Fruit fly (Drosophila melanogaster) whole organism, pupa: Measurements from ENCODE around the gene prage.
A peak's percentile ranks its signal among the peaks of the same experiment; 100 is the strongest.

ENCODE experiments used
- CG10348 ChIP-seq: fragments of 200-800 bp; sonication (Bioruptor generic); IDR thresholded peaks from 2 replicates; pipeline ENCODE4 v1.3.6; 2022; ENCODE audit warnings: missing biosample characterization, missing genetic modification characterization
- CG12605 ChIP-seq: fragments of 200-800 bp; sonication (Bioruptor generic); IDR thresholded peaks from 2 replicates; pipeline ENCODE4 v1.3.6; 2022; ENCODE audit warnings: missing biosample characterization, missing genetic modification characterization
- CG13204 ChIP-seq: fragments of 200-800 bp; sonication (Bioruptor generic); optimal IDR thresholded peaks from 2 replicates; lab custom pipeline; 2018; ENCODE audit warnings: missing biosample characterization, mild to moderate bottlenecking, missing genetic modification characterization, moderate library complexity
- CG14655 ChIP-seq: fragments of 200-800 bp; sonication (Bioruptor generic); optimal IDR thresholded peaks from 3 replicates; lab custom pipeline; 2017; ENCODE audit warnings: mild to moderate bottlenecking, missing biosample characterization, missing genetic modification reagents, missing genetic modification characterization
- CG15710 ChIP-seq: fragments of 200-800 bp; sonication (Bioruptor generic); optimal IDR thresholded peaks from 2 replicates; lab custom pipeline; 2018; ENCODE audit warnings: missing biosample characterization, mild to moderate bottlenecking, missing genetic modification characterization, moderate library complexity
- CG17806 ChIP-seq: fragments of 200-800 bp; sonication (Bioruptor generic); optimal IDR thresholded peaks from 2 replicates; lab custom pipeline; 2018; ENCODE audit warnings: missing biosample characterization, mild to moderate bottlenecking, missing genetic modification characterization, moderate library complexity
- CG32121 ChIP-seq: fragments of 200-800 bp; sonication (Bioruptor generic); IDR thresholded peaks from 2 replicates; pipeline ENCODE4 v1.3.6; 2022; ENCODE audit warnings: missing biosample characterization, missing genetic modification characterization
- CG34367 ChIP-seq: fragments of 200-800 bp; sonication (Bioruptor generic); optimal IDR thresholded peaks from 2 replicates; lab custom pipeline; 2018; ENCODE audit warnings: missing biosample characterization, mild to moderate bottlenecking, missing genetic modification characterization
- CG4496 ChIP-seq: fragments of 200-800 bp; sonication (Bioruptor generic); IDR thresholded peaks from 3 replicates; pipeline ENCODE4 v1.3.6; 2022; ENCODE audit warnings: missing biosample characterization, missing genetic modification characterization
- CG8159 ChIP-seq: fragments of 200-800 bp; sonication (Bioruptor generic); optimal IDR thresholded peaks from 3 replicates; lab custom pipeline; 2018; ENCODE audit warnings: missing biosample characterization, mild to moderate bottlenecking, missing genetic modification characterization, moderate library complexity
- CG8301 ChIP-seq: fragments of 200-800 bp; sonication (Bioruptor generic); optimal IDR thresholded peaks from 2 replicates; lab custom pipeline; 2018; ENCODE audit warnings: missing biosample characterization, mild to moderate bottlenecking, missing genetic modification characterization
- CG9948 ChIP-seq: fragments of 200-800 bp; sonication (Bioruptor generic); optimal IDR thresholded peaks from 2 replicates; lab custom pipeline; 2018; ENCODE audit warnings: missing biosample characterization, mild to moderate bottlenecking, missing genetic modification characterization, moderate library complexity
- D1 ChIP-seq: fragments of 200-800 bp; sonication (Bioruptor generic); optimal IDR thresholded peaks from 2 replicates; lab custom pipeline; 2018; ENCODE audit warnings: missing biosample characterization, mild to moderate bottlenecking, missing genetic modification characterization, moderate library complexity
- EcR ChIP-seq: fragments of 200-800 bp; sonication (Bioruptor generic); optimal IDR thresholded peaks from 3 replicates; lab custom pipeline; 2019; ENCODE audit warnings: missing biosample characterization, missing genetic modification characterization, mild to moderate bottlenecking, moderate library complexity, missing genetic modification reagents
- Ets98B ChIP-seq: fragments of 200-800 bp; sonication (Bioruptor generic); IDR thresholded peaks from 2 replicates; pipeline ENCODE4 v1.3.6; 2022; ENCODE audit warnings: missing biosample characterization, missing genetic modification characterization
- Pif1A ChIP-seq: fragments of 200-800 bp; sonication (Bioruptor generic); optimal IDR thresholded peaks from 3 replicates; lab custom pipeline; 2016; ENCODE audit warnings: missing biosample characterization, missing genetic modification characterization
- Pif1B ChIP-seq: fragments of 200-800 bp; sonication (Bioruptor generic); optimal IDR thresholded peaks from 3 replicates; lab custom pipeline; 2016; ENCODE audit warnings: missing biosample characterization, missing genetic modification characterization
- Snoo ChIP-seq: fragments of 200-800 bp; sonication (Bioruptor generic); optimal IDR thresholded peaks from 3 replicates; lab custom pipeline; 2017; ENCODE audit warnings: missing biosample characterization, mild to moderate bottlenecking, missing genetic modification characterization, inconsistent platforms
- fd96Ca ChIP-seq: fragments of 200-800 bp; sonication (Bioruptor generic); IDR thresholded peaks from 3 replicates; pipeline ENCODE4 v1.3.6; 2022; ENCODE audit warnings: missing biosample characterization, missing genetic modification characterization
- gl ChIP-seq: fragments of 200-800 bp; sonication (Bioruptor generic); optimal IDR thresholded peaks from 2 replicates; lab custom pipeline; 2018; ENCODE audit warnings: missing biosample characterization, mild to moderate bottlenecking, missing genetic modification characterization
- rn ChIP-seq: fragments of 200-800 bp; sonication (Bioruptor generic); IDR thresholded peaks from 2 replicates; pipeline ENCODE4 v1.3.6; 2022; ENCODE audit warnings: missing biosample characterization, missing genetic modification characterization

prage gene

DNA sequence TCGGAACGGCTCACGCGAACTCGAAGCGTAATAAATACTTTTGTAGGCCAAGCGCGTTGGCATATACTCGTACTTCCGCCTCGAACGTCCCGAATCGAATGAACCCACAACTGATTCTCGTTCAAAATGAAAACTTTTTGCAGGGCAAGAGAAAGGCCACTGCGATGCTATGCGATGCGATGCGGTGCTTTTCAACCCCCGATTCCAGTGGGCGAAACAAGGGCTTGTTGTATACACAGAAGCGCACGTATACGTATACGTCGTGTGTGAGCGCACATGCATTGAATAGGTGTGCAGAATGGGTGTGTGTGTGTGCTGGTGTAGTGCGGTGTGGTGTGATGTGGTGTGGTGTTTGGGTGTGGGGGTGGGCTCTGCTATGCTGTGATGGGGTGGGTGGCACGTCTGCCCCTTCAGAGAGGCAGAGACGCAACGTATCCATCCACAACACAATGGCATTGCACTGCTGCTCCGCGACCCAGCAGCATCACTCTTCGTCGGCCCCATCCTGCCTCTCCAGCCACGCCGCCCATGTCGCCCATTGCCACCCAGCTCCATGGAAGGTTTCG, 20.4 kb downstream of the prage start:
- TF ChIP-seq CG13204 (GFP tag; lab: Kevin White, UChicago) (peak; percentile 73), fd96Ca (GFP tag; lab: Robert Waterston, UW) (no peak)

DNA sequence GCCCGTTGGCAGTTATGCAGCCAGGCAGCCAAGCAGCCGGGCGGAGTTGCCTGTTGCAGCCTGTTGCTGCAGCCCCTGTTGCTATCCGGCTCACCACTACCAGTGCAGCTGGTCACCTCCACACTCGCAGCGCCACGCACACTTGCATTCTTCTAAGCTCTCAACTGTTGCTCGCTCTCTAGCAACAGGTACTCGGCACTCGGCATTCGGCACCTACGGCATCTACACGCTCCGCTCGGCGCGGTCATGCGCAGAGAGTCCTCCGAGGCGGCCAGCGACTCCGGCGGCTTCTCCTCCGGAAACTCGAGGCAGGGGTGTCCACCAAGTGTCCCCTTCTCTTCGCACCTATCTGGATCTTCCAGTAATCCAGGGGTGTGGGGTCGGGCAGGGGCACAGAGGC, 37.7 kb downstream of the prage start:
- TF ChIP-seq CG8159 (tag; lab: Kevin White, UChicago) = no peak
- peak; percentile 93 for TF ChIP-seq CG12605 (GFP tag; lab: Robert Waterston, UW)
- no peak for TF ChIP-seq Snoo (tag; lab: Kevin White, UChicago)
- TF ChIP-seq gl (tag; lab: Kevin White, UChicago) = no peak
- TF ChIP-seq Ets98B = no peak

DNA sequence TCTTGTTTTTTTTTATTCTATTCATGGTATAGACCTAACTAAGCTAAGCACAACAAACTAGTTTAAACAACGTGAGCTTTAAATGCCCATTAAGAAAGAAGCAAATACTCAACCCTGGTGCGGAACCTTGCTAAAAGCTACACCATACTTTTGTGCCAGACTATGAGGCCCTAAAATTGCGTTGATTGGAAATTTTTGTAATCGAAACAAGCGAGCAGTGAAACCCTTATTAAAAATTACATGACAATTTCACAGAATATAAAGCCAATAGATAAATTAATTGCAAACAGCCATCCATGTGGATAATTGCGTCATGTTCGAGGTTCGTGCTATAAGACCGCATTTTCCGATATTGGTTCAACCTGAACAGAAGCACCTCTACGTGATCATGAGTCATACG, 45.5 kb downstream of the prage start:
- no peak for TF ChIP-seq CG9948 (tag; lab: Kevin White, UChicago)
- TF ChIP-seq CG8301 = no peak
- no peak for TF ChIP-seq rn (GFP tag; lab: Robert Waterston, UW)
- TF ChIP-seq CG4496 (GFP tag; lab: Robert Waterston, UW) = no peak
- no peak for TF ChIP-seq fd96Ca (GFP tag; lab: Robert Waterston, UW)
- no peak for TF ChIP-seq CG8159 (tag; lab: Kevin White, UChicago)
- TF ChIP-seq CG12605 (GFP tag; lab: Robert Waterston, UW) = no peak
- TF ChIP-seq CG10348 (GFP tag; lab: Robert Waterston, UW) = no peak
- TF ChIP-seq CG17806 (tag; lab: Kevin White, UChicago) = no peak
- TF ChIP-seq CG13204 (GFP tag; lab: Kevin White, UChicago) = no peak
- no peak for TF ChIP-seq EcR (GFP tag; lab: Kevin White, UChicago)
- TF ChIP-seq CG15710 (tag; lab: Kevin White, UChicago) = no peak
- TF ChIP-seq Snoo (tag; lab: Kevin White, UChicago) = no peak
- no peak for TF ChIP-seq D1 (tag; lab: Kevin White, UChicago)
- no peak for TF ChIP-seq CG14655 (GFP tag; lab: Kevin White, UChicago)
- no peak for TF ChIP-seq Pif1A (GFP tag; lab: Kevin White, UChicago)
- TF ChIP-seq Pif1B (GFP tag; lab: Kevin White, UChicago) = no peak
- TF ChIP-seq Ets98B = no peak

DNA sequence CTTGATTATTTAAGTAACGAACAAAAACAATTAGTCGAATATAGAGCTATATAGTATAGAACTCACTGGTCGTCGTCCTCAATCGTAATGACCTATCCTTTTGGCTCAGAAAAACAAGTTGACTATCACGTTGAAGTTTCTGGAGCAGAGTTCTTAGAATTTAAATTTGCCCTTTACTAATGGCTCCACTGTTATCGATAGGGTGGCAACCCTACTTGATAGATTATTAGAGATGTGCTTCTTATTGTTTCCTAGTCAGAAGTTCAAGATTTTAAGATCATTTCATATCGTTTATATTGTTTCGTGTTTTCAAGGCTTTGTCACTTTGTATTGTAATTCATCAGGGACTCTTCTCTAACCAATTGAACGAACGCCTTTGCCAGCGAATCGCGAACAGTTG, 46.7 kb downstream of the prage start, which contains the start of gene CG14810:
CG14810 (minus strand) TSS at position 101 of the 400 bp plus-strand sequence.
- TF ChIP-seq Snoo (tag; lab: Kevin White, UChicago) (no peak), CG4496 (GFP tag; lab: Robert Waterston, UW) (no peak), CG32121 (GFP tag; lab: Robert Waterston, UW) (no peak), CG15710 (tag; lab: Kevin White, UChicago) (no peak), CG12605 (GFP tag; lab: Robert Waterston, UW) (no peak)

DNA sequence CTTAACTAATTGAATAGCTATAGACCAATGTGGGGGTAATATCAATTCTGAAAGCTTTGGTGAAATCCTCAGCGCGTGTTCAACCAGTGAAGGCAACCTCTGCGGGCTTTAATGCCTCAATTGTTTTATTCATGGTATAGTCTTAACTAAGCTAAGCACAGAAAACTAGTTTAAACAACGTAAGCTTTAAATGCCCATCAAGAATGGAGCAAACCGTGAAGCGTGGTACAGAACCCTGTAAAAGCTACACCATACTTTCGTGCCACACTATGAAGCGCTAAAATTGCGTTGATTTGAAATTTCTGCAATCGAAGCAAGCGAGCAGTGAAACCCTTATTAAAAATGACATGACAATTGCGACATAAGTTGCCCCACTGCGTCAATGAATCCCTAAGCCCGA, 47.5 kb downstream of the prage start:
- no peak for TF ChIP-seq Ets98B
- TF ChIP-seq rn (GFP tag; lab: Robert Waterston, UW) = no peak
- TF ChIP-seq Pif1A (GFP tag; lab: Kevin White, UChicago) = no peak
- TF ChIP-seq CG4496 (GFP tag; lab: Robert Waterston, UW) = no peak
- no peak for TF ChIP-seq gl (tag; lab: Kevin White, UChicago)
- TF ChIP-seq CG34367 = no peak
- TF ChIP-seq CG8159 (tag; lab: Kevin White, UChicago) = no peak
- no peak for TF ChIP-seq CG15710 (tag; lab: Kevin White, UChicago)
- TF ChIP-seq EcR (GFP tag; lab: Kevin White, UChicago) = no peak
- no peak for TF ChIP-seq D1 (tag; lab: Kevin White, UChicago)

DNA sequence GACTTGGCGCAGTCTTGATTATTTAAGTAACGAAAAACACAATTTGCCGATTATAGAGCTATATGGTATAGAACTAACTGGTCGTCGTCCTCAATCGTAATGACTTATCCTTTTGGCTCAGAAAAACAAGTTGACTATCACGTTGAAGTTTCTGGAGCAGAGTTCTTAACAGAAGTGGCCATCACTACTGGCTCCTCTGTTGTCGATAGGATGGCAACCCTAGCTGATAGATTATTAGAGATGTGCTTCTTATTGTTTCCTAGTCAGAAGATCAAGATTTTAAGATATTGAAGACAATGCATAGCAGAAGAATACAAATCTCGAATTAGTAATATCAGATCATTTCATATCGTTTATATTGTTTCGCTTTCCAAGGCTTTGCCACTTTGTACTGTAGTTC, 48.8 kb downstream of the prage start, which contains the start of gene CG14811:
CG14811 (minus strand) TSS at position 101 of the 400 bp plus-strand sequence.
- TF ChIP-seq CG9948 (tag; lab: Kevin White, UChicago) (no peak), CG32121 (GFP tag; lab: Robert Waterston, UW) (no peak), gl (tag; lab: Kevin White, UChicago) (no peak), CG8301 (no peak), EcR (GFP tag; lab: Kevin White, UChicago) (no peak)

DNA sequence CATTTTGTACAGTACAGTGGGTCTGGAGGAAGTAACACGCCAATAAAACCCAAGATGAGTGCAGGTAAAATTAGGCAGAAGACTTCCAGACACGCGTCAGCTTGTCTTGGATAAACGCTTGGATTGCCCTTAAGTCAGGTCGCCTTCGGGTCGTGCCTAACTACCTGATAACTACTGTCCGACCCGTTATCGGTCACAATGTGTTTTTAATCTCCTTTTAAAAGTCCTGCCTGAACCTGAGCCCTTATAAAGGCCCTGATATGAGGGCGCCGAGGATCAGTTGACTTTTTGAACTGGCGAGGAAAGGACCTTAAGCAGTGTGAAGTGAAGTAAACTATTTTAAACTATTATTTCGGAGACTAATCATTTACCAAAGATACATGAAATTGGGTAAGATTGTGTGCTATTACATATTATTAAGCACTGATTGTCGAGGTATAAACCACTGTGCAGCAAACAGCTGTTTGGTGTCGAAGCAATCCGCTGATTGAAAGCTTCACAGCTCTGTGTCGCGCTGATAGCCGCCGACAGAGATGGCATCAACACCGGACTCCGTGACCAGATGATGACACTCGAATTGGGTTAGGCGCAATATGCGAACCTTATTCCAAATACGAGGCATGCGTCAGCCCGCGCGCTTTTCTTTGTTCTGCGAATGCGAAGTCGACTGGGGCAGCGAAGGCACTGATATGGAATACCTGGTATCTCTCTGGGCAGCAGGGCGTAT, 50.5 kb downstream of the prage start:
- TF ChIP-seq CG8159 (tag; lab: Kevin White, UChicago) (no peak), CG14655 (GFP tag; lab: Kevin White, UChicago) (no peak), CG15710 (tag; lab: Kevin White, UChicago) (no peak), CG4496 (GFP tag; lab: Robert Waterston, UW) (no peak), CG32121 (GFP tag; lab: Robert Waterston, UW) (no peak), gl (tag; lab: Kevin White, UChicago) (no peak), CG13204 (GFP tag; lab: Kevin White, UChicago) (no peak), D1 (tag; lab: Kevin White, UChicago) (no peak), EcR (GFP tag; lab: Kevin White, UChicago) (no peak), CG34367 (no peak), Pif1A (GFP tag; lab: Kevin White, UChicago) (no peak), CG10348 (GFP tag; lab: Robert Waterston, UW) (no peak), Pif1B (GFP tag; lab: Kevin White, UChicago) (no peak), CG8301 (no peak)
